Worm (Caenorhabditis elegans) whole organism, L2 larva: Measurements from ENCODE around the gene tkr-3.

Source experiments
- ama-1 ChIP-seq: fragments of 150-350 bp; optimal IDR thresholded peaks from 2 replicates; lab custom pipeline; 2018; ENCODE audit warnings: inconsistent platforms
- blmp-1 ChIP-seq: sonication (generic microtip); optimal IDR thresholded peaks from 2 replicates; lab custom pipeline; 2017; ENCODE audit warnings: missing genetic modification characterization, mild to moderate bottlenecking, missing compliant biosample characterization, antibody characterized with exemption, moderate library complexity; ENCODE audit not compliant: insufficient read depth
- lin-13 ChIP-seq: fragments of 150-350 bp; optimal IDR thresholded peaks from 2 replicates; lab custom pipeline; 2014; ENCODE audit warnings: missing biosample characterization, missing genetic modification reagents, missing genetic modification characterization
- lin-39 ChIP-seq: fragments of 150-350 bp; optimal IDR thresholded peaks from 2 replicates; lab custom pipeline; 2014; ENCODE audit warnings: missing biosample characterization, missing genetic modification reagents, missing genetic modification characterization
- lsy-2 ChIP-seq, 2 experiments: fragments of 150-350 bp in 1 of 2; sonication (generic microtip) in 1 of 2; optimal IDR thresholded peaks; 2 replicates each; lab custom pipeline; 2014 to 2017; ENCODE audit warnings: missing biosample characterization in 2 of 2, missing genetic modification characterization in 2 of 2
- nhr-12 ChIP-seq: fragments of 150-350 bp; optimal IDR thresholded peaks from 2 replicates; lab custom pipeline; 2014; ENCODE audit warnings: missing biosample characterization, missing genetic modification characterization
- nhr-237 ChIP-seq: fragments of 150-350 bp; optimal IDR thresholded peaks from 2 replicates; lab custom pipeline; 2014; ENCODE audit warnings: missing biosample characterization, missing genetic modification characterization
- nhr-25 ChIP-seq: fragments of 150-350 bp; sonication (generic microtip); optimal IDR thresholded peaks from 3 replicates; lab custom pipeline; 2014; ENCODE audit warnings: missing biosample characterization, missing genetic modification characterization
- unc-39 ChIP-seq: fragments of 150-350 bp; optimal IDR thresholded peaks from 2 replicates; lab custom pipeline; 2014; ENCODE audit warnings: missing biosample characterization, missing genetic modification characterization
- zag-1 ChIP-seq: fragments of 150-350 bp; optimal IDR thresholded peaks from 2 replicates; lab custom pipeline; 2014; ENCODE audit warnings: missing biosample characterization, missing genetic modification characterization
- ztf-11 ChIP-seq: sonication (generic microtip); optimal IDR thresholded peaks from 2 replicates; lab custom pipeline; 2017; ENCODE audit warnings: missing biosample characterization, missing genetic modification characterization

DNA sequence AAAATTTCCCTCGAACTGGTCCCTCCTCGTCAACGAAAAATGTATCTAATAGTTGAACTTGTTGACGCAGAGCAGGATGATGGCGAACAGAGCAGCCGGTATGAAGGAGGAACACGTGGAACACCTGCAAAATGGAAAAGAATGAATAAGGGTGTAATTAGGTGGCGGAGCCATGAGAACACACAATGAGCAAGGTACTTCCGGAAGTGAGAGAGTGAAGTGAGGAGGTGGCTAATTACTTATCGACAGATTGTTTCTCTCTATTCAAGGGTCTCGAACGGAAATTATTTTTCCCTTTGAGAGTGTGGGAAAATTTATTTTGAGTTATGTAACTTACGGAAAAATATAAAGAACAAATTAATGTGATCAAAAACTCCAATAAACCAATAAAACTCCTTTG is 28.4 kb downstream of the tkr-3 start:
- TF ChIP-seq ama-1 (lab: Kevin White, UChicago) (no peak), ztf-11 (tag; lab: Kevin White, UChicago) (no peak), zag-1 (tag; lab: Kevin White, UChicago) (no peak), nhr-237 (tag; lab: Kevin White, UChicago) (no peak), nhr-25 (tag; lab: Kevin White, UChicago) (no peak), lin-13 (GFP tag; lab: Kevin White, UChicago) (no peak), lin-39 (tag; lab: Kevin White, UChicago) (no peak), unc-39 (tag; lab: Kevin White, UChicago) (no peak), blmp-1 (tag; lab: Kevin White, UChicago) (no peak), lsy-2 (tag; optimal IDR thresholded peaks at IDR 0.05; lab: Kevin White, UChicago) (no peak), nhr-12 (tag; lab: Kevin White, UChicago) (no peak)
